Fruit fly (Drosophila melanogaster) whole organism, pupa: ENCODE results near the gene CkIalpha.

Experiments
- CG13204 ChIP-seq: fragments of 200-800 bp; sonication (Bioruptor generic); optimal IDR thresholded peaks from 2 replicates; lab custom pipeline; 2018; ENCODE audit warnings: missing biosample characterization, mild to moderate bottlenecking, missing genetic modification characterization, moderate library complexity
- CG15710 ChIP-seq: fragments of 200-800 bp; sonication (Bioruptor generic); optimal IDR thresholded peaks from 2 replicates; lab custom pipeline; 2018; ENCODE audit warnings: missing biosample characterization, mild to moderate bottlenecking, missing genetic modification characterization, moderate library complexity
- CG32121 ChIP-seq: fragments of 200-800 bp; sonication (Bioruptor generic); IDR thresholded peaks from 2 replicates; pipeline ENCODE4 v1.3.6; 2022; ENCODE audit warnings: missing biosample characterization, missing genetic modification characterization
- Pif1B ChIP-seq: fragments of 200-800 bp; sonication (Bioruptor generic); optimal IDR thresholded peaks from 3 replicates; lab custom pipeline; 2016; ENCODE audit warnings: missing biosample characterization, missing genetic modification characterization
- Snoo ChIP-seq: fragments of 200-800 bp; sonication (Bioruptor generic); optimal IDR thresholded peaks from 3 replicates; lab custom pipeline; 2017; ENCODE audit warnings: missing biosample characterization, mild to moderate bottlenecking, missing genetic modification characterization, inconsistent platforms
- fd96Ca ChIP-seq: fragments of 200-800 bp; sonication (Bioruptor generic); IDR thresholded peaks from 3 replicates; pipeline ENCODE4 v1.3.6; 2022; ENCODE audit warnings: missing biosample characterization, missing genetic modification characterization
- rn ChIP-seq: fragments of 200-800 bp; sonication (Bioruptor generic); IDR thresholded peaks from 2 replicates; pipeline ENCODE4 v1.3.6; 2022; ENCODE audit warnings: missing biosample characterization, missing genetic modification characterization

- TF ChIP-seq rn (GFP tag; lab: Robert Waterston, UW) (no peak), CG13204 (no peak), Snoo (tag; lab: Kevin White, UChicago) (peak; percentile 17), Pif1B (no peak), CG32121 (0 out of 2 replicates have a peak, but pooled peaks have one; percentile 33), CG15710 (no peak), fd96Ca (GFP tag; lab: Robert Waterston, UW) (no peak)
Observed at dm6 chrX:12658999-12659560, 5.7 kb downstream of the CkIalpha start, which contains the start of gene Tis11.
